Worm (Caenorhabditis elegans) whole organism, L1 larva: ENCODE measurements around the gene srlf-3.

Source experiments
- C04F5.9 ChIP-seq: sonication (generic microtip); optimal IDR thresholded peaks from 2 replicates; lab custom pipeline; 2016; ENCODE audit warnings: missing genetic modification characterization, missing compliant biosample characterization
- F16B12.6 ChIP-seq: fragments of 150-350 bp; optimal IDR thresholded peaks from 2 replicates; lab custom pipeline; 2014; ENCODE audit warnings: missing biosample characterization, missing genetic modification characterization
- Y116A8C.19 ChIP-seq: sonication (generic microtip); optimal IDR thresholded peaks from 2 replicates; lab custom pipeline; 2016; ENCODE audit warnings: missing compliant biosample characterization, missing genetic modification characterization, borderline replicate concordance
- alr-1 ChIP-seq: fragments of 200-800 bp; sonication (Bioruptor generic); optimal IDR thresholded peaks from 2 replicates; lab custom pipeline; 2018; ENCODE audit warnings: borderline replicate concordance, mild to moderate bottlenecking, missing genetic modification characterization, missing compliant biosample characterization
- aly-2 ChIP-seq: fragments of 150-350 bp; optimal IDR thresholded peaks from 2 replicates; lab custom pipeline; 2014; ENCODE audit warnings: missing biosample characterization, missing genetic modification characterization
- ama-1 ChIP-seq: fragments of 150-350 bp; optimal IDR thresholded peaks from 2 replicates; lab custom pipeline; 2014
- blmp-1 ChIP-seq: fragments of 150-350 bp; optimal IDR thresholded peaks from 2 replicates; lab custom pipeline; 2014; ENCODE audit warnings: missing biosample characterization, missing genetic modification characterization
- ceh-82 ChIP-seq, 3 experiments: fragments of 150-350 bp in 1 of 3; sonication (generic microtip) in 2 of 3; optimal IDR thresholded peaks; 2 replicates each; lab custom pipeline; 2014 to 2017; ENCODE audit warnings: missing biosample characterization in 3 of 3, missing genetic modification characterization in 3 of 3
- ceh-90 ChIP-seq: sonication (generic microtip); optimal IDR thresholded peaks from 2 replicates; lab custom pipeline; 2016; ENCODE audit warnings: missing genetic modification characterization, missing compliant biosample characterization
- efl-1 ChIP-seq, 4 experiments: fragments of 150-350 bp; optimal IDR thresholded peaks in 3 of 4; peaks in 1 of 4; 1 replicate in 1 of 4; 2 replicates in 3 of 4; lab custom pipeline; 2014; ENCODE audit warnings: missing biosample characterization in 2 of 4, missing genetic modification characterization in 2 of 4, missing genetic modification reagents in 2 of 4
- egl-27 ChIP-seq, 2 experiments: fragments of 150-350 bp in 1 of 2; sonication (generic microtip); optimal IDR thresholded peaks; 3 replicates each; lab custom pipeline; 2017 to 2018; ENCODE audit warnings: missing biosample characterization in 2 of 2, missing genetic modification characterization in 2 of 2, missing genetic modification reagents in 2 of 2
- elt-2 ChIP-seq: sonication (generic microtip); optimal IDR thresholded peaks from 2 replicates; lab custom pipeline; 2016; ENCODE audit warnings: missing genetic modification characterization, mild to moderate bottlenecking, inconsistent platforms, missing compliant biosample characterization, missing genetic modification reagents
- ets-5 ChIP-seq: fragments of 200-800 bp; sonication (Bioruptor generic); IDR thresholded peaks from 2 replicates; pipeline ENCODE4 v1.3.6; 2022; ENCODE audit warnings: missing genetic modification characterization, missing compliant biosample characterization
- fkh-8 ChIP-seq: sonication (generic microtip); optimal IDR thresholded peaks from 2 replicates; lab custom pipeline; 2016; ENCODE audit warnings: mild to moderate bottlenecking, missing genetic modification characterization, missing compliant biosample characterization
- fos-1 ChIP-seq: fragments of 150-350 bp; optimal IDR thresholded peaks from 2 replicates; lab custom pipeline; 2014; ENCODE audit warnings: missing biosample characterization, missing genetic modification characterization
- grh-1 ChIP-seq: fragments of 200-800 bp; sonication (Bioruptor generic); IDR thresholded peaks from 2 replicates; pipeline ENCODE4 v1.3.6; 2022; ENCODE audit warnings: missing genetic modification reagents, missing genetic modification characterization, missing compliant biosample characterization
- hlh-4 ChIP-seq: sonication (generic microtip); optimal IDR thresholded peaks from 2 replicates; lab custom pipeline; 2016; ENCODE audit warnings: mild to moderate bottlenecking, missing genetic modification characterization, missing compliant biosample characterization
- hpl-2 ChIP-seq: fragments of 150-350 bp; optimal IDR thresholded peaks from 2 replicates; lab custom pipeline; 2014; ENCODE audit warnings: missing biosample characterization, missing genetic modification reagents, missing genetic modification characterization
- irx-1 ChIP-seq: sonication (generic microtip); optimal IDR thresholded peaks from 2 replicates; lab custom pipeline; 2016; ENCODE audit warnings: missing genetic modification characterization, missing compliant biosample characterization
- isw-1 ChIP-seq: fragments of 200-800 bp; sonication (Bioruptor generic); IDR thresholded peaks from 2 replicates; pipeline ENCODE4 v1.3.6; 2022; ENCODE audit warnings: missing genetic modification characterization, missing compliant biosample characterization
- jun-1 ChIP-seq: fragments of 150-350 bp; optimal IDR thresholded peaks from 2 replicates; lab custom pipeline; 2014; ENCODE audit warnings: missing biosample characterization, missing genetic modification reagents, missing genetic modification characterization
- lin-13 ChIP-seq: fragments of 150-350 bp; optimal IDR thresholded peaks from 2 replicates; lab custom pipeline; 2014; ENCODE audit warnings: missing biosample characterization, missing genetic modification reagents, missing genetic modification characterization
- lin-14 ChIP-seq: fragments of 200-800 bp; sonication (Bioruptor generic); optimal IDR thresholded peaks from 2 replicates; lab custom pipeline; 2018; ENCODE audit warnings: mild to moderate bottlenecking, missing genetic modification characterization, moderate library complexity, missing compliant biosample characterization
- lin-15B ChIP-seq: fragments of 150-350 bp; sonication (generic microtip); optimal IDR thresholded peaks from 3 replicates; lab custom pipeline; 2014; ENCODE audit warnings: missing biosample characterization, missing genetic modification characterization
- lin-35 ChIP-seq, 2 experiments: fragments of 150-350 bp; optimal IDR thresholded peaks; 2 replicates each; lab custom pipeline; 2014; ENCODE audit warnings: missing biosample characterization in 2 of 2, missing genetic modification characterization in 2 of 2, missing genetic modification reagents in 2 of 2
- lin-39 ChIP-seq: fragments of 150-350 bp; optimal IDR thresholded peaks from 2 replicates; lab custom pipeline; 2014; ENCODE audit warnings: missing biosample characterization, missing genetic modification reagents, missing genetic modification characterization
- lir-3 ChIP-seq: sonication (generic microtip); optimal IDR thresholded peaks from 2 replicates; lab custom pipeline; 2016; ENCODE audit warnings: mild to moderate bottlenecking, missing genetic modification characterization, moderate library complexity, missing compliant biosample characterization; ENCODE audit not compliant: poor library complexity
- lsy-2 ChIP-seq, 2 experiments: fragments of 150-350 bp; optimal IDR thresholded peaks; 2 replicates each; lab custom pipeline; 2014; ENCODE audit warnings: missing biosample characterization in 2 of 2, missing genetic modification characterization in 2 of 2
- mab-9 ChIP-seq: fragments of 200-800 bp; sonication (Bioruptor generic); IDR thresholded peaks from 2 replicates; pipeline ENCODE4 v1.3.6; 2022; ENCODE audit warnings: missing genetic modification reagents, missing genetic modification characterization, missing compliant biosample characterization
- mef-2 ChIP-seq: fragments of 150-350 bp; optimal IDR thresholded peaks from 2 replicates; lab custom pipeline; 2014; ENCODE audit warnings: missing biosample characterization, missing genetic modification characterization
- nhr-11 ChIP-seq: fragments of 150-350 bp; optimal IDR thresholded peaks from 2 replicates; lab custom pipeline; 2014; ENCODE audit warnings: missing biosample characterization, missing genetic modification characterization
- nhr-19 ChIP-seq: fragments of 200-800 bp; sonication (Bioruptor generic); conservative IDR thresholded peaks from 2 replicates; pipeline ENCODE4 v1.3.6; 2022; ENCODE audit warnings: missing genetic modification characterization, missing compliant biosample characterization
- nhr-237 ChIP-seq: fragments of 150-350 bp; optimal IDR thresholded peaks from 2 replicates; lab custom pipeline; 2014; ENCODE audit warnings: missing biosample characterization, missing genetic modification characterization
- nhr-28 ChIP-seq: fragments of 150-350 bp; optimal IDR thresholded peaks from 2 replicates; lab custom pipeline; 2014; ENCODE audit warnings: missing biosample characterization, missing genetic modification characterization
- nhr-71 ChIP-seq: sonication (generic microtip); optimal IDR thresholded peaks from 2 replicates; lab custom pipeline; 2016; ENCODE audit warnings: mild to moderate bottlenecking, missing genetic modification characterization, moderate library complexity, missing compliant biosample characterization
- nhr-77 ChIP-seq: fragments of 150-350 bp; optimal IDR thresholded peaks from 2 replicates; lab custom pipeline; 2014; ENCODE audit warnings: missing biosample characterization, missing genetic modification characterization
- pag-3 ChIP-seq: sonication (generic microtip); optimal IDR thresholded peaks from 2 replicates; lab custom pipeline; 2017; ENCODE audit warnings: missing genetic modification characterization, mild to moderate bottlenecking, missing compliant biosample characterization, antibody characterized with exemption, borderline replicate concordance; ENCODE audit not compliant: insufficient read depth
- pax-3 ChIP-seq: fragments of 200-800 bp; sonication (Bioruptor generic); optimal IDR thresholded peaks from 2 replicates; lab custom pipeline; 2018; ENCODE audit warnings: mild to moderate bottlenecking, missing genetic modification characterization, moderate library complexity, missing compliant biosample characterization
- pqm-1 ChIP-seq: sonication (generic microtip); optimal IDR thresholded peaks from 3 replicates; lab custom pipeline; 2017; ENCODE audit warnings: missing biosample characterization, missing genetic modification characterization
- rnt-1 ChIP-seq: sonication (generic microtip); optimal IDR thresholded peaks from 2 replicates; lab custom pipeline; 2016; ENCODE audit warnings: mild to moderate bottlenecking, missing genetic modification characterization, moderate library complexity, missing compliant biosample characterization
- skn-1 ChIP-seq: fragments of 150-350 bp; optimal IDR thresholded peaks from 2 replicates; lab custom pipeline; 2014; ENCODE audit warnings: missing biosample characterization, missing genetic modification characterization
- sox-4 ChIP-seq: sonication (generic microtip); optimal IDR thresholded peaks from 2 replicates; lab custom pipeline; 2016; ENCODE audit warnings: missing genetic modification characterization, missing compliant biosample characterization
- sptf-1 ChIP-seq: fragments of 150-350 bp; optimal IDR thresholded peaks from 2 replicates; lab custom pipeline; 2014; ENCODE audit warnings: missing biosample characterization, missing genetic modification characterization
- sup-37 ChIP-seq: fragments of 200-800 bp; sonication (Bioruptor generic); optimal IDR thresholded peaks from 2 replicates; lab custom pipeline; 2018; ENCODE audit warnings: mild to moderate bottlenecking, missing genetic modification characterization, missing compliant biosample characterization
- swsn-7 ChIP-seq: sonication (generic microtip); optimal IDR thresholded peaks from 2 replicates; lab custom pipeline; 2016; ENCODE audit warnings: missing genetic modification characterization, missing compliant biosample characterization
- tlp-1 ChIP-seq: fragments of 150-350 bp; optimal IDR thresholded peaks from 2 replicates; lab custom pipeline; 2014; ENCODE audit warnings: missing biosample characterization, missing genetic modification characterization
- unc-62 ChIP-seq: fragments of 150-350 bp; optimal IDR thresholded peaks from 2 replicates; lab custom pipeline; 2014; ENCODE audit warnings: missing biosample characterization, missing genetic modification reagents, missing genetic modification characterization
- unc-98 ChIP-seq: fragments of 200-800 bp; sonication (Bioruptor generic); IDR thresholded peaks from 2 replicates; pipeline ENCODE4 v1.3.6; 2022; ENCODE audit warnings: missing genetic modification characterization, missing compliant biosample characterization
- xbp-1 ChIP-seq: sonication (generic microtip); optimal IDR thresholded peaks from 2 replicates; lab custom pipeline; 2016; ENCODE audit warnings: missing genetic modification characterization, missing compliant biosample characterization
- zag-1 ChIP-seq: fragments of 150-350 bp; optimal IDR thresholded peaks from 2 replicates; lab custom pipeline; 2014; ENCODE audit warnings: missing biosample characterization, missing genetic modification characterization
- ztf-4 ChIP-seq: fragments of 150-350 bp; optimal IDR thresholded peaks from 2 replicates; lab custom pipeline; 2014; ENCODE audit warnings: missing biosample characterization, missing genetic modification characterization

Gene srlf-3

ce11 chrIV:8530042-8531027 lies 43.1 kb downstream of the srlf-3 start (continued):
- TF ChIP-seq lin-14 (GFP tag; lab: Kevin White, UChicago), result peak; percentile 81
- TF ChIP-seq nhr-11 (tag; lab: Kevin White, UChicago), result no peak
- no peak for TF ChIP-seq ceh-82 (tag; optimal IDR thresholded peaks at IDR 0.05; lab: Kevin White, UChicago)
- TF ChIP-seq tlp-1 (tag; lab: Kevin White, UChicago), result peak; percentile 61
- no peak for TF ChIP-seq zag-1 (tag; lab: Kevin White, UChicago)
- TF ChIP-seq F16B12.6 (tag; lab: Kevin White, UChicago), result no peak
- no peak for TF ChIP-seq aly-2 (tag; lab: Kevin White, UChicago)
- TF ChIP-seq blmp-1 (tag; lab: Kevin White, UChicago), result peak; percentile 91
- no peak for TF ChIP-seq fkh-8 (tag; lab: Kevin White, UChicago)
- no peak for TF ChIP-seq unc-62 (GFP tag; lab: Kevin White, UChicago)
- TF ChIP-seq xbp-1, result peak; percentile 33
- no peak for TF ChIP-seq nhr-77 (tag; lab: Kevin White, UChicago)
- no peak for TF ChIP-seq hlh-4
- peak; percentile 28 for TF ChIP-seq ama-1 (lab: Kevin White, UChicago)
- TF ChIP-seq grh-1 (GFP tag; lab: Robert Waterston, UW), result no peak
- peak; percentile 77 for TF ChIP-seq nhr-71 (tag; lab: Kevin White, UChicago)
- TF ChIP-seq egl-27 (tag; optimal IDR thresholded peaks at IDR 0.05; lab: Kevin White, UChicago), result no peak
- no peak for TF ChIP-seq isw-1
- TF ChIP-seq sptf-1, result no peak
- TF ChIP-seq pax-3, result no peak
- peak; percentile 27 to 54 for TF ChIP-seq lsy-2 (tag; optimal IDR thresholded peaks at IDR 0.05; lab: Kevin White, UChicago)
- TF ChIP-seq alr-1 (tag; lab: Kevin White, UChicago), result no peak
- no peak for TF ChIP-seq efl-1 (optimal IDR thresholded peaks at IDR 0.05; lab: Kevin White, UChicago)
- TF ChIP-seq efl-1 (GFP tag; optimal IDR thresholded peaks at IDR 0.05 in 1 of 2; lab: Kevin White, UChicago), result peak in 1 of 2 experiments; percentile 54
- no peak for TF ChIP-seq fos-1
- TF ChIP-seq mab-9 (GFP tag; lab: Robert Waterston, UW), result no peak
- TF ChIP-seq nhr-28, result no peak
- peak; percentile 51 for TF ChIP-seq nhr-19
- no peak for TF ChIP-seq sup-37 (GFP tag; lab: Kevin White, UChicago)
- TF ChIP-seq pag-3 (tag; lab: Kevin White, UChicago), result no peak
- TF ChIP-seq rnt-1 (tag; lab: Kevin White, UChicago), result no peak
- TF ChIP-seq unc-98 (GFP tag; lab: Robert Waterston, UW), result no peak
- no peak for TF ChIP-seq mef-2 (tag; lab: Kevin White, UChicago)
- TF ChIP-seq irx-1, result no peak
- TF ChIP-seq C04F5.9 (tag; lab: Kevin White, UChicago), result no peak
- no peak for TF ChIP-seq skn-1
- no peak for TF ChIP-seq Y116A8C.19 (tag; lab: Kevin White, UChicago)
- no peak for TF ChIP-seq hpl-2 (GFP tag; lab: Kevin White, UChicago)
- no peak for TF ChIP-seq lin-39 (tag; lab: Kevin White, UChicago)
- no peak for TF ChIP-seq sox-4 (tag; lab: Kevin White, UChicago)
- no peak for TF ChIP-seq nhr-237 (tag; lab: Kevin White, UChicago)
- TF ChIP-seq jun-1 (tag; lab: Kevin White, UChicago), result peak; percentile 70
- peak; percentile 60 for TF ChIP-seq pqm-1
- no peak for TF ChIP-seq lin-15B
- TF ChIP-seq elt-2, result peak; percentile 98
- peak in 1 of 2 experiments; percentile 71 for TF ChIP-seq lin-35 (GFP tag; optimal IDR thresholded peaks at IDR 0.05; lab: Kevin White, UChicago)
- TF ChIP-seq ets-5 (GFP tag; lab: Robert Waterston, UW), result no peak
- peak; percentile 51 for TF ChIP-seq lin-13 (GFP tag; lab: Kevin White, UChicago)
- TF ChIP-seq ceh-90 (tag; lab: Kevin White, UChicago), result no peak
- TF ChIP-seq lir-3 (tag; lab: Kevin White, UChicago), result no peak
- TF ChIP-seq swsn-7, result no peak
- TF ChIP-seq ztf-4 (tag; lab: Kevin White, UChicago), result peak; percentile 1
